Worm (Caenorhabditis elegans) whole organism, late embryonic: ENCODE data around the gene ucr-1.

Experiments used
- C08G9.2 ChIP-seq: sonication (generic microtip); optimal IDR thresholded peaks from 2 replicates; lab custom pipeline; 2016; ENCODE audit warnings: mild to moderate bottlenecking, missing genetic modification characterization, moderate library complexity, missing compliant biosample characterization
- F13H6.1 ChIP-seq: sonication (generic microtip); optimal IDR thresholded peaks from 2 replicates; lab custom pipeline; 2016; ENCODE audit warnings: missing genetic modification characterization, missing compliant biosample characterization
- K09A11.1 ChIP-seq: sonication (generic microtip); optimal IDR thresholded peaks from 2 replicates; lab custom pipeline; 2017; ENCODE audit warnings: antibody characterized with exemption, mild to moderate bottlenecking, missing genetic modification characterization, missing compliant biosample characterization; ENCODE audit not compliant: insufficient read depth
- T23F11.4 ChIP-seq: fragments of 200-800 bp; sonication (Bioruptor generic); optimal IDR thresholded peaks from 2 replicates; lab custom pipeline; 2018; ENCODE audit warnings: mild to moderate bottlenecking, missing genetic modification characterization, missing compliant biosample characterization
- ahr-1 ChIP-seq: sonication (generic microtip); optimal IDR thresholded peaks from 2 replicates; lab custom pipeline; 2016; ENCODE audit warnings: missing genetic modification characterization, missing compliant biosample characterization
- ama-1 ChIP-seq: fragments of 150-350 bp; optimal IDR thresholded peaks from 2 replicates; lab custom pipeline; 2014
- ceh-14 ChIP-seq: sonication (generic microtip); optimal IDR thresholded peaks from 2 replicates; lab custom pipeline; 2016; ENCODE audit warnings: missing genotype, missing genetic modification characterization, missing compliant biosample characterization
- ceh-18 ChIP-seq: sonication (generic microtip); optimal IDR thresholded peaks from 2 replicates; lab custom pipeline; 2016; ENCODE audit warnings: missing genetic modification characterization, missing compliant biosample characterization
- ceh-2 ChIP-seq: sonication (generic microtip); optimal IDR thresholded peaks from 2 replicates; lab custom pipeline; 2016; ENCODE audit warnings: missing genotype, missing genetic modification characterization, missing compliant biosample characterization
- ceh-22 ChIP-seq: sonication (generic microtip); optimal IDR thresholded peaks from 2 replicates; lab custom pipeline; 2017; ENCODE audit warnings: missing biosample characterization, missing genetic modification characterization
- ceh-30 ChIP-seq: fragments of 150-350 bp; optimal IDR thresholded peaks from 2 replicates; lab custom pipeline; 2014; ENCODE audit warnings: missing biosample characterization, missing genetic modification characterization
- ceh-31 ChIP-seq: sonication (generic microtip); optimal IDR thresholded peaks from 2 replicates; lab custom pipeline; 2016; ENCODE audit warnings: missing genetic modification characterization, missing compliant biosample characterization
- ceh-45 ChIP-seq: fragments of 200-800 bp; sonication (Bioruptor generic); IDR thresholded peaks from 2 replicates; pipeline ENCODE4 v1.3.6; 2022; ENCODE audit warnings: missing genetic modification reagents, missing genetic modification characterization, missing compliant biosample characterization
- ceh-48 ChIP-seq: sonication (generic microtip); optimal IDR thresholded peaks from 2 replicates; lab custom pipeline; 2016; ENCODE audit warnings: missing genetic modification characterization, inconsistent platforms, missing compliant biosample characterization
- ceh-6 ChIP-seq: fragments of 200-800 bp; sonication (Bioruptor generic); optimal IDR thresholded peaks from 2 replicates; lab custom pipeline; 2018; ENCODE audit warnings: mild to moderate bottlenecking, missing genetic modification characterization, missing compliant biosample characterization
- ceh-9 ChIP-seq: sonication (generic microtip); optimal IDR thresholded peaks from 2 replicates; lab custom pipeline; 2016; ENCODE audit warnings: mild to moderate bottlenecking, missing genetic modification characterization, inconsistent platforms, missing compliant biosample characterization
- che-1 ChIP-seq: sonication (generic microtip); optimal IDR thresholded peaks from 2 replicates; lab custom pipeline; 2016; ENCODE audit warnings: mild to moderate bottlenecking, missing genetic modification characterization, missing compliant biosample characterization
- dmd-4 ChIP-seq: sonication (generic microtip); optimal IDR thresholded peaks from 2 replicates; lab custom pipeline; 2016; ENCODE audit warnings: borderline replicate concordance, missing genetic modification characterization, missing compliant biosample characterization
- dve-1 ChIP-seq: sonication (generic microtip); optimal IDR thresholded peaks from 2 replicates; lab custom pipeline; 2017; ENCODE audit warnings: antibody characterized with exemption, mild to moderate bottlenecking, missing genetic modification characterization, missing compliant biosample characterization
- elt-2 ChIP-seq: sonication (generic microtip); optimal IDR thresholded peaks from 2 replicates; lab custom pipeline; 2016; ENCODE audit warnings: missing genetic modification reagents, missing genetic modification characterization, missing compliant biosample characterization
- elt-4 ChIP-seq: sonication (generic microtip); optimal IDR thresholded peaks from 2 replicates; lab custom pipeline; 2016; ENCODE audit warnings: missing genetic modification characterization, missing compliant biosample characterization
- ets-4 ChIP-seq: sonication (generic microtip); optimal IDR thresholded peaks from 2 replicates; lab custom pipeline; 2016; ENCODE audit warnings: missing genetic modification characterization, missing compliant biosample characterization
- eyg-1 ChIP-seq: sonication (generic microtip); optimal IDR thresholded peaks from 2 replicates; lab custom pipeline; 2016; ENCODE audit warnings: missing genotype, missing genetic modification characterization, missing compliant biosample characterization
- fax-1 ChIP-seq: sonication (generic microtip); optimal IDR thresholded peaks from 2 replicates; lab custom pipeline; 2016; ENCODE audit warnings: missing genotype, missing genetic modification characterization, missing compliant biosample characterization
- fkh-6 ChIP-seq: sonication (generic microtip); optimal IDR thresholded peaks from 2 replicates; lab custom pipeline; 2016; ENCODE audit warnings: missing genetic modification characterization, missing compliant biosample characterization
- gmeb-2 ChIP-seq: sonication (generic microtip); optimal IDR thresholded peaks from 2 replicates; lab custom pipeline; 2016; ENCODE audit warnings: missing genetic modification characterization, inconsistent platforms, missing compliant biosample characterization
- hlh-13 ChIP-seq: fragments of 200-800 bp; sonication (Bioruptor generic); optimal IDR thresholded peaks from 2 replicates; lab custom pipeline; 2018; ENCODE audit warnings: mild to moderate bottlenecking, missing genetic modification characterization, missing compliant biosample characterization
- hlh-15 ChIP-seq: sonication (generic microtip); optimal IDR thresholded peaks from 2 replicates; lab custom pipeline; 2016; ENCODE audit warnings: missing genetic modification characterization, missing compliant biosample characterization
- hlh-6 ChIP-seq: sonication (generic microtip); optimal IDR thresholded peaks from 2 replicates; lab custom pipeline; 2016; ENCODE audit warnings: missing genotype, missing genetic modification characterization, missing compliant biosample characterization
- hlh-8 ChIP-seq: sonication (generic microtip); optimal IDR thresholded peaks from 2 replicates; lab custom pipeline; 2016; ENCODE audit warnings: missing genotype, missing genetic modification characterization, missing compliant biosample characterization
- lim-6 ChIP-seq: sonication (generic microtip); optimal IDR thresholded peaks from 2 replicates; lab custom pipeline; 2016; ENCODE audit warnings: missing genetic modification characterization, missing compliant biosample characterization
- lin-11 ChIP-seq: fragments of 200-800 bp; sonication (Bioruptor generic); optimal IDR thresholded peaks from 2 replicates; lab custom pipeline; 2018; ENCODE audit warnings: mild to moderate bottlenecking, missing genetic modification characterization, missing compliant biosample characterization
- madf-2 ChIP-seq: sonication (generic microtip); optimal IDR thresholded peaks from 2 replicates; lab custom pipeline; 2017; ENCODE audit warnings: missing genetic modification characterization, missing compliant biosample characterization
- nfya-1 ChIP-seq: sonication (generic microtip); optimal IDR thresholded peaks from 2 replicates; lab custom pipeline; 2017; ENCODE audit warnings: missing genetic modification characterization, mild to moderate bottlenecking, missing compliant biosample characterization, antibody characterized with exemption, moderate library complexity
- nhr-11 ChIP-seq: fragments of 150-350 bp; optimal IDR thresholded peaks from 2 replicates; lab custom pipeline; 2014; ENCODE audit warnings: missing biosample characterization, missing genetic modification characterization
- nhr-232 ChIP-seq: sonication (generic microtip); optimal IDR thresholded peaks from 2 replicates; lab custom pipeline; 2016; ENCODE audit warnings: missing genetic modification characterization, missing compliant biosample characterization
- odd-2 ChIP-seq: sonication (generic microtip); optimal IDR thresholded peaks from 2 replicates; lab custom pipeline; 2017; ENCODE audit warnings: antibody characterized with exemption, mild to moderate bottlenecking, missing genetic modification characterization, missing compliant biosample characterization
- pat-9 ChIP-seq: fragments of 200-800 bp; sonication (Bioruptor generic); optimal IDR thresholded peaks from 2 replicates; lab custom pipeline; 2018; ENCODE audit warnings: mild to moderate bottlenecking, missing genetic modification characterization, moderate library complexity, missing compliant biosample characterization
- pqm-1 ChIP-seq: sonication (generic microtip); optimal IDR thresholded peaks from 2 replicates; lab custom pipeline; 2016; ENCODE audit warnings: missing genetic modification characterization, missing compliant biosample characterization
- pros-1 ChIP-seq: fragments of 150-350 bp; optimal IDR thresholded peaks from 2 replicates; lab custom pipeline; 2014; ENCODE audit warnings: missing biosample characterization, missing genetic modification reagents, missing genetic modification characterization
- ref-2 ChIP-seq: sonication (generic microtip); optimal IDR thresholded peaks from 2 replicates; lab custom pipeline; 2016; ENCODE audit warnings: missing genetic modification characterization, missing compliant biosample characterization
- rnt-1 ChIP-seq: sonication (generic microtip); optimal IDR thresholded peaks from 2 replicates; lab custom pipeline; 2016; ENCODE audit warnings: missing genetic modification characterization, missing compliant biosample characterization
- sdc-2 ChIP-seq: sonication (generic microtip); optimal IDR thresholded peaks from 2 replicates; lab custom pipeline; 2016; ENCODE audit warnings: missing genotype, missing genetic modification characterization, missing compliant biosample characterization
- sox-2 ChIP-seq: fragments of 200-800 bp; sonication (Bioruptor generic); IDR thresholded peaks from 2 replicates; pipeline ENCODE4 v1.3.6; 2022; ENCODE audit warnings: missing genetic modification reagents, missing genetic modification characterization, missing compliant biosample characterization
- sox-4 ChIP-seq: sonication (generic microtip); optimal IDR thresholded peaks from 2 replicates; lab custom pipeline; 2017; ENCODE audit warnings: mild to moderate bottlenecking, missing genetic modification characterization, inconsistent platforms, missing compliant biosample characterization
- syd-9 ChIP-seq: sonication (generic microtip); optimal IDR thresholded peaks from 2 replicates; lab custom pipeline; 2016; ENCODE audit warnings: mild to moderate bottlenecking, missing genetic modification characterization, moderate library complexity, missing compliant biosample characterization
- tbx-2 ChIP-seq: sonication (generic microtip); optimal IDR thresholded peaks from 2 replicates; lab custom pipeline; 2016; ENCODE audit warnings: missing genetic modification characterization, missing compliant biosample characterization
- tbx-7 ChIP-seq: sonication (generic microtip); optimal IDR thresholded peaks from 2 replicates; lab custom pipeline; 2016; ENCODE audit warnings: missing genotype, missing genetic modification characterization, missing compliant biosample characterization
- ttx-3 ChIP-seq: sonication (generic microtip); optimal IDR thresholded peaks from 2 replicates; lab custom pipeline; 2016; ENCODE audit warnings: missing genetic modification reagents, missing genetic modification characterization, missing compliant biosample characterization
- unc-3 ChIP-seq, 2 experiments: fragments of 200-800 bp in 1 of 2; sonication (Bioruptor generic) in 1 of 2; sonication (generic microtip) in 1 of 2; conservative IDR thresholded peaks in 1 of 2; optimal IDR thresholded peaks in 1 of 2; 2 replicates each; pipeline versions ENCODE4 v1.3.6 to Lab custom; 2016 to 2022; ENCODE audit warnings: missing compliant biosample characterization in 2 of 2, missing genetic modification characterization in 2 of 2, missing genetic modification reagents in 1 of 2
- unc-55 ChIP-seq: sonication (generic microtip); optimal IDR thresholded peaks from 2 replicates; lab custom pipeline; 2017; ENCODE audit warnings: missing biosample characterization, missing genetic modification reagents, missing genetic modification characterization
- unc-86 ChIP-seq: sonication (generic microtip); optimal IDR thresholded peaks from 2 replicates; lab custom pipeline; 2016; ENCODE audit warnings: missing genetic modification characterization, missing compliant biosample characterization
- zip-5 ChIP-seq: sonication (generic microtip); optimal IDR thresholded peaks from 2 replicates; lab custom pipeline; 2016; ENCODE audit warnings: missing genetic modification characterization, missing compliant biosample characterization

The ucr-1 gene

ce11 chrIII:5601999-5602398 lies 10.1 kb downstream of the ucr-1 start:
- peak; percentile 36 for TF ChIP-seq hlh-15 (tag; lab: Kevin White, UChicago)
- TF ChIP-seq ama-1 (lab: Kevin White, UChicago): no peak
- peak; percentile 87 for TF ChIP-seq K09A11.1
- TF ChIP-seq ceh-18: peak; percentile 90
- TF ChIP-seq nfya-1: peak; percentile 64
- TF ChIP-seq rnt-1: peak; percentile 88
- peak; percentile 83 for TF ChIP-seq dmd-4 (tag; lab: Kevin White, UChicago)
- TF ChIP-seq pros-1 (tag; lab: Kevin White, UChicago): peak; percentile 19
- peak; percentile 82 for TF ChIP-seq ceh-48 (tag; lab: Kevin White, UChicago)
- TF ChIP-seq odd-2 (tag; lab: Kevin White, UChicago): peak; percentile 65
- TF ChIP-seq hlh-8: peak; percentile 71
- peak; percentile 95 for TF ChIP-seq elt-2 (tag; lab: Kevin White, UChicago)
- TF ChIP-seq gmeb-2: peak; percentile 88
- peak; percentile 90 for TF ChIP-seq tbx-2 (tag; lab: Kevin White, UChicago)
- no peak for TF ChIP-seq ceh-22
- peak; percentile 83 for TF ChIP-seq ceh-2 (tag; lab: Kevin White, UChicago)
- peak; percentile 92 for TF ChIP-seq unc-86 (tag; lab: Kevin White, UChicago)
- TF ChIP-seq ceh-31: peak; percentile 57
- peak; percentile 97 for TF ChIP-seq pat-9 (tag; lab: Kevin White, UChicago)
- peak; percentile 98 for TF ChIP-seq ceh-6 (GFP tag; lab: Kevin White, UChicago)
- peak; percentile 10 for TF ChIP-seq ceh-30 (tag; lab: Kevin White, UChicago)
- TF ChIP-seq nhr-232: peak; percentile 95
- peak; percentile 91 for TF ChIP-seq eyg-1
- TF ChIP-seq elt-4: no peak
- peak; percentile 72 for TF ChIP-seq fax-1 (tag; lab: Kevin White, UChicago)
- TF ChIP-seq ref-2 (tag; lab: Kevin White, UChicago): peak; percentile 92
- TF ChIP-seq ahr-1: peak; percentile 82
- peak; percentile 78 for TF ChIP-seq C08G9.2 (tag; lab: Kevin White, UChicago)
- peak; percentile 82 for TF ChIP-seq syd-9
- peak; percentile 72 for TF ChIP-seq tbx-7 (tag; lab: Kevin White, UChicago)
- TF ChIP-seq T23F11.4: peak; percentile 91
- peak; percentile 54 for TF ChIP-seq ceh-9 (tag; lab: Kevin White, UChicago)
- TF ChIP-seq hlh-13 (GFP tag; lab: Kevin White, UChicago): peak; percentile 89
- peak; percentile 77 for TF ChIP-seq zip-5 (tag; lab: Kevin White, UChicago)
- peak; percentile 93 for TF ChIP-seq dve-1 (tag; lab: Kevin White, UChicago)
- peak; percentile 90 for TF ChIP-seq che-1 (tag; lab: Kevin White, UChicago)
- peak; percentile 91 for TF ChIP-seq sox-4
- peak; percentile 80 for TF ChIP-seq unc-3 (GFP tag; conservative IDR thresholded peaks at IDR 0.05; lab: Robert Waterston, UW)
- TF ChIP-seq unc-3 (tag; optimal IDR thresholded peaks at IDR 0.05; lab: Kevin White, UChicago): peak; percentile 71
- peak; percentile 66 for TF ChIP-seq pqm-1
- peak; percentile 91 for TF ChIP-seq fkh-6 (tag; lab: Kevin White, UChicago)
- TF ChIP-seq ets-4 (tag; lab: Kevin White, UChicago): peak; percentile 85
- peak; percentile 91 for TF ChIP-seq lin-11 (tag; lab: Kevin White, UChicago)
- no peak for TF ChIP-seq unc-55 (GFP tag; lab: Kevin White, UChicago)
- TF ChIP-seq madf-2: peak; percentile 86
- peak; percentile 98 for TF ChIP-seq hlh-6 (tag; lab: Kevin White, UChicago)
- peak; percentile 93 for TF ChIP-seq ceh-45 (GFP tag; lab: Robert Waterston, UW)
- TF ChIP-seq ttx-3: peak; percentile 91
- peak; percentile 84 for TF ChIP-seq ceh-14
- peak; percentile 87 for TF ChIP-seq sdc-2
- TF ChIP-seq nhr-11 (tag; lab: Kevin White, UChicago): no peak
- peak; percentile 88 for TF ChIP-seq sox-2 (GFP tag; lab: Robert Waterston, UW)
- peak; percentile 83 for TF ChIP-seq F13H6.1 (tag; lab: Kevin White, UChicago)
- TF ChIP-seq lim-6 (tag; lab: Kevin White, UChicago): peak; percentile 51
